Worm (Caenorhabditis elegans): ENCODE measurements around the gene gnrr-5.

ce11 chrV:4429576-4429975 lies 25.0 kb downstream of the gnrr-5 start, which contains the start of gene Y47D7A.12:
- TF ChIP-seq madf-8 (GFP tag; conservative IDR thresholded peaks at IDR 0.05) = no peak
- TF ChIP-seq pbrm-1 (GFP tag; IDR thresholded peaks at IDR 0.05) = no peak
- TF ChIP-seq madf-10 (tag; optimal IDR thresholded peaks at IDR 0.05) = no peak
- no peak for TF ChIP-seq rcor-1 (GFP tag; IDR thresholded peaks at IDR 0.05)
- no peak for TF ChIP-seq mel-28 (tag; optimal IDR thresholded peaks at IDR 0.05; ENCODE audit: borderline replicate concordance)
- no peak for TF ChIP-seq lin-35 (GFP tag; optimal IDR thresholded peaks at IDR 0.05)
- no peak for TF ChIP-seq nhr-90 (tag; optimal IDR thresholded peaks at IDR 0.05)
- no peak for TF ChIP-seq lsy-27 (tag; optimal IDR thresholded peaks at IDR 0.05; ENCODE audit: borderline replicate concordance, insufficient read depth)
- TF ChIP-seq bed-2 (GFP tag; IDR thresholded peaks at IDR 0.05) = no peak
- no peak for TF ChIP-seq nfyb-1 (GFP tag; IDR thresholded peaks at IDR 0.05)
- TF ChIP-seq die-1 (tag; optimal IDR thresholded peaks at IDR 0.05) = no peak

All from whole organism, young adult.